Worm (Caenorhabditis elegans): Measurements from ENCODE around the gene zig-5.

DNA sequence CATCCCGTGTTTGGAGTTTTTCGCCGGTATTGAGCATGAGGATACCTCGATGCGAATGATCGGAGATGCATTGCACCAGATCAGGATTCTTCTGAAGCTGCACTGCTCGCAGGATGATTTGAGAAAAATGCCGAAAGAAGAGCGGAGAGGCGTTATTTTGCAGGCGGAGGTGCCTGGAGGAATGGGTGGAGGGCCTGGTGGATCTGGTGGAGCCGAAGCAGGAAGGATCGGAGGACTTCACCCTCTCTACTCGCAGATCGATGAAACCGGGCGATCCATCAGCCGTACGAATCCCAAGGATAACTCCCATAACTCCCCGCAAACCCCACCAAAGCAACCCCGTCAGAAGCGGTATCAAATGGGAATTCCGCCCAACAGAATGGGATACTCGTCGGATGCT lies 14.1 kb downstream of the zig-5 start:
- TF ChIP-seq elt-3 (tag; optimal IDR thresholded peaks at IDR 0.05) (no peak), mep-1 (tag; optimal IDR thresholded peaks at IDR 0.05) (no peak), nhr-76 (tag; optimal IDR thresholded peaks at IDR 0.05) (no peak), cnd-1 (tag; optimal IDR thresholded peaks at IDR 0.05) (no peak), unc-62 (GFP tag; optimal IDR thresholded peaks at IDR 0.05) (no peak), mab-5 (tag; optimal IDR thresholded peaks at IDR 0.05) (no peak), lin-13 (tag; optimal IDR thresholded peaks at IDR 0.05) (no peak)

Data from whole organism, mixed stage, embryonic.